Worm (Caenorhabditis elegans): ENCODE measurements around the gene sptf-2.

ce11 chrII:8658835-8659234, 33.6 kb downstream of the sptf-2 start, which contains the start of gene atg-10:
- no peak for TF ChIP-seq lin-54 (GFP tag; optimal IDR thresholded peaks at IDR 0.05)
- TF ChIP-seq atf-7 (tag; optimal IDR thresholded peaks at IDR 0.05): no peak
- TF ChIP-seq hmg-1.2 (GFP tag; IDR thresholded peaks at IDR 0.05): no peak

Measured in whole organism, young adult.